Fruit fly (Drosophila melanogaster): Measurements from ENCODE around the gene JMJD5.

- TF ChIP-seq tai (GFP tag; optimal IDR thresholded peaks at IDR 0.05) (no peak), usp (GFP tag; optimal IDR thresholded peaks at IDR 0.05) (no peak), pan (optimal IDR thresholded peaks at IDR 0.05) (no peak), woc (GFP tag; optimal IDR thresholded peaks at IDR 0.05) (no peak), h (GFP tag; optimal IDR thresholded peaks at IDR 0.05) (no peak), Hnf4 (GFP tag; optimal IDR thresholded peaks at IDR 0.05) (no peak), lola (GFP tag; optimal IDR thresholded peaks at IDR 0.05) (no peak), sv (GFP tag; optimal IDR thresholded peaks at IDR 0.05) (no peak), psq (GFP tag; optimal IDR thresholded peaks at IDR 0.05) (no peak), Myc (optimal IDR thresholded peaks at IDR 0.05) (no peak), jim (GFP tag; optimal IDR thresholded peaks at IDR 0.05) (no peak), dl (GFP tag; optimal IDR thresholded peaks at IDR 0.05; ENCODE audit: insufficient read depth in 1 of 2, partially characterized antibody in 2 of 2) (no peak)
These were observed 34.4 kb upstream of the JMJD5 start for dm6 chr3L:875416-876011.

Data from whole organism, wandering third instar larva.